Fruit fly (Drosophila melanogaster): ENCODE results near the gene CG7322.

Gene CG7322

dm6 chrX:18866289-18866832, 8.8 kb upstream of the CG7322 start:
- TF ChIP-seq CG4360 (GFP tag; IDR thresholded peaks at IDR 0.05) (peak; percentile 17; the same call in 1 of the 2 replicates), sens (GFP tag) (peak; percentile 3), D (optimal IDR thresholded peaks at IDR 0.05) (peak; percentile 40), D (GFP tag; optimal IDR thresholded peaks at IDR 0.05) (no peak), CG15479 (GFP tag; optimal IDR thresholded peaks at IDR 0.05) (peak; percentile 26), Dp (GFP tag; optimal IDR thresholded peaks at IDR 0.05) (no peak), nom (GFP tag; optimal IDR thresholded peaks at IDR 0.05) (peak; percentile 81), grn (GFP tag; optimal IDR thresholded peaks at IDR 0.05) (peak; percentile 26), pros (GFP tag; optimal IDR thresholded peaks at IDR 0.05) (peak; percentile 2), ewg (GFP tag; optimal IDR thresholded peaks at IDR 0.05) (peak; percentile 6), z (GFP tag; IDR thresholded peaks at IDR 0.05) (no peak), lola (GFP tag; optimal IDR thresholded peaks at IDR 0.05) (no peak)

dm6 chrX:18864483-18865358, 7.2 kb upstream of the CG7322 start:
- peak; percentile 28 for TF ChIP-seq pros (GFP tag; optimal IDR thresholded peaks at IDR 0.05)
- TF ChIP-seq CG17385 (GFP tag; optimal IDR thresholded peaks at IDR 0.05), result peak; percentile 91
- TF ChIP-seq Adf1 (GFP tag; IDR thresholded peaks at IDR 0.05), result peak; percentile 89
- no peak for TF ChIP-seq Oaz (GFP tag; IDR thresholded peaks at IDR 0.05)
- TF ChIP-seq vvl (GFP tag; IDR thresholded peaks at IDR 0.05), result 0 out of 2 replicates have a peak, but pooled peaks have one; percentile 7
- peak; percentile 77 for TF ChIP-seq crol (GFP tag; IDR thresholded peaks at IDR 0.05)
- TF ChIP-seq Hr51 (GFP tag; optimal IDR thresholded peaks at IDR 0.05), result no peak
- TF ChIP-seq Sox100B (GFP tag; optimal IDR thresholded peaks at IDR 0.05), result no peak
- TF ChIP-seq Dll (GFP tag; IDR thresholded peaks at IDR 0.05; ENCODE audit: partially characterized antibody), result 0 out of 4 replicates have a peak, but pooled peaks have one; percentile 17
- no peak for TF ChIP-seq lilli (GFP tag; optimal IDR thresholded peaks at IDR 0.05)
- no peak for TF ChIP-seq CG12299 (tag; optimal IDR thresholded peaks at IDR 0.05)
- TF ChIP-seq CG15269 (tag; optimal IDR thresholded peaks at IDR 0.05), result no peak
- TF ChIP-seq CG10321 (GFP tag; IDR thresholded peaks at IDR 0.05), result 0 out of 2 replicates have a peak, but pooled peaks have one; percentile 15
- peak; percentile 79 to 86 for TF ChIP-seq Trl (optimal IDR thresholded peaks at IDR 0.05)
- TF ChIP-seq Trl (GFP tag; optimal IDR thresholded peaks at IDR 0.05), result no peak
- no peak for TF ChIP-seq B-H2 (GFP tag; optimal IDR thresholded peaks at IDR 0.05)
- TF ChIP-seq CG4360 (GFP tag; IDR thresholded peaks at IDR 0.05), result peak; percentile 97
- TF ChIP-seq dpn (GFP tag; optimal IDR thresholded peaks at IDR 0.05), result no peak
- peak; percentile 83 for TF ChIP-seq z (GFP tag; IDR thresholded peaks at IDR 0.05)
- no peak for TF ChIP-seq Mrtf (GFP tag; IDR thresholded peaks at IDR 0.05)
- TF ChIP-seq CG3163 (GFP tag; optimal IDR thresholded peaks at IDR 0.05), result peak; percentile 44
- peak; percentile 30 for TF ChIP-seq Hey (tag; optimal IDR thresholded peaks at IDR 0.05)
- peak; percentile 35 for TF ChIP-seq CG15479 (GFP tag; optimal IDR thresholded peaks at IDR 0.05)
- TF ChIP-seq sug (tag; optimal IDR thresholded peaks at IDR 0.05), result peak; percentile 32

dm6 chrX:18863748-18864482, 6.4 kb upstream of the CG7322 start, which contains the start of the genes CG7326 and Dora:
TSS of gene CG7326 (minus strand) at chrX:18863776.
TSS of gene Dora (plus strand) at chrX:18863950.
- peak; percentile 15 for TF ChIP-seq nmo (GFP tag; optimal IDR thresholded peaks at IDR 0.05)
- TF ChIP-seq rib (GFP tag; IDR thresholded peaks at IDR 0.05), result no peak
- no peak for TF ChIP-seq eyg (GFP tag; optimal IDR thresholded peaks at IDR 0.05)
- TF ChIP-seq CG12104 (GFP tag; optimal IDR thresholded peaks at IDR 0.05), result no peak
- no peak for TF ChIP-seq fu2 (GFP tag; optimal IDR thresholded peaks at IDR 0.05)
- TF ChIP-seq sens-2 (GFP tag; IDR thresholded peaks at IDR 0.05), result no peak
- no peak; the same call in 1 of the 2 replicates for TF ChIP-seq CG9932 (GFP tag; IDR thresholded peaks at IDR 0.05)
- TF ChIP-seq CG7745 (tag; optimal IDR thresholded peaks at IDR 0.05), result no peak
- TF ChIP-seq CG6654 (GFP tag; optimal IDR thresholded peaks at IDR 0.05), result no peak
- TF ChIP-seq Usf (GFP tag; optimal IDR thresholded peaks at IDR 0.05), result no peak
- TF ChIP-seq Oaz (GFP tag; IDR thresholded peaks at IDR 0.05), result no peak
- TF ChIP-seq stc (GFP tag; IDR thresholded peaks at IDR 0.05), result no peak
- TF ChIP-seq gem (tag; optimal IDR thresholded peaks at IDR 0.05), result no peak
- no peak for TF ChIP-seq CG6175 (GFP tag; IDR thresholded peaks at IDR 0.05)
- TF ChIP-seq CG8944 (GFP tag; optimal IDR thresholded peaks at IDR 0.05), result no peak
